Fruit fly (Drosophila melanogaster) whole organism, embryonic: Measurements from ENCODE around the gene Chd1.
A peak's percentile ranks its signal among the peaks of the same experiment; 100 is the strongest.

Experiments
- Adf1 ChIP-seq: fragments of 200-800 bp; sonication (Bioruptor generic); IDR thresholded peaks from 2 replicates; pipeline ENCODE4 v1.3.6; 2022; ENCODE audit warnings: missing biosample characterization, missing genetic modification characterization
- C15 ChIP-seq: fragments of 200-800 bp; sonication (Bioruptor generic); IDR thresholded peaks from 3 replicates; pipeline ENCODE4 v1.3.6; 2022; ENCODE audit warnings: missing biosample characterization, missing genetic modification characterization
- CG10321 ChIP-seq: fragments of 200-800 bp; sonication (Bioruptor generic); IDR thresholded peaks from 2 replicates; pipeline ENCODE4 v1.3.6; 2022; ENCODE audit warnings: missing biosample characterization, missing genetic modification characterization
- CG10543 ChIP-seq: fragments of 200-800 bp; sonication (Bioruptor generic); optimal IDR thresholded peaks from 3 replicates; lab custom pipeline; 2017; ENCODE audit warnings: missing biosample characterization, mild to moderate bottlenecking, missing genetic modification characterization, moderate library complexity
- CG10979 ChIP-seq: fragments of 200-800 bp; sonication (Bioruptor generic); optimal IDR thresholded peaks from 2 replicates; lab custom pipeline; 2018; ENCODE audit warnings: missing biosample characterization, mild to moderate bottlenecking, missing genetic modification characterization, moderate library complexity
- CG13424 ChIP-seq: fragments of 200-800 bp; sonication (Bioruptor generic); optimal IDR thresholded peaks from 2 replicates; lab custom pipeline; 2019; ENCODE audit warnings: missing biosample characterization, mild to moderate bottlenecking, missing genetic modification characterization, moderate library complexity
- CG15696 ChIP-seq: fragments of 200-800 bp; sonication (Bioruptor generic); optimal IDR thresholded peaks from 2 replicates; lab custom pipeline; 2019; ENCODE audit warnings: missing biosample characterization, mild to moderate bottlenecking, missing genetic modification characterization, moderate library complexity
- CG16779 ChIP-seq: fragments of 200-800 bp; sonication (Bioruptor generic); IDR thresholded peaks from 2 replicates; pipeline ENCODE4 v1.3.6; 2022; ENCODE audit warnings: missing biosample characterization, missing genetic modification characterization
- CG17359 ChIP-seq: fragments of 200-800 bp; sonication (Bioruptor generic); optimal IDR thresholded peaks from 3 replicates; lab custom pipeline; 2018; ENCODE audit warnings: missing biosample characterization, mild to moderate bottlenecking, missing genetic modification characterization, moderate library complexity
- CG1832 ChIP-seq: fragments of 200-800 bp; sonication (Bioruptor generic); optimal IDR thresholded peaks from 2 replicates; lab custom pipeline; 2017; ENCODE audit warnings: missing biosample characterization, mild to moderate bottlenecking, missing genetic modification characterization, inconsistent platforms
- CG2199 ChIP-seq: fragments of 200-800 bp; sonication (Bioruptor generic); IDR thresholded peaks from 3 replicates; pipeline ENCODE4 v1.3.6; 2022; ENCODE audit warnings: missing biosample characterization, missing genetic modification characterization
- CG31388 ChIP-seq: fragments of 200-800 bp; sonication (Bioruptor generic); optimal IDR thresholded peaks from 2 replicates; lab custom pipeline; 2016; ENCODE audit warnings: missing biosample characterization, missing genetic modification characterization
- CG34224 ChIP-seq: fragments of 200-800 bp; sonication (Bioruptor generic); IDR thresholded peaks from 3 replicates; pipeline ENCODE4 v1.3.6; 2022; ENCODE audit warnings: missing biosample characterization, missing genetic modification characterization; ENCODE audit not compliant: partially characterized antibody
- CG6272 ChIP-seq: fragments of 200-800 bp; sonication (Bioruptor generic); IDR thresholded peaks from 2 replicates; pipeline ENCODE4 v1.3.6; 2022; ENCODE audit warnings: missing biosample characterization, missing genetic modification characterization
- CG7786 ChIP-seq: fragments of 200-800 bp; sonication (Bioruptor generic); optimal IDR thresholded peaks from 2 replicates; lab custom pipeline; 2016; ENCODE audit warnings: missing biosample characterization, missing genetic modification characterization
- CG7839 ChIP-seq: fragments of 200-800 bp; sonication (Bioruptor generic); optimal IDR thresholded peaks from 3 replicates; lab custom pipeline; 2018; ENCODE audit warnings: missing biosample characterization, mild to moderate bottlenecking, missing genetic modification characterization, moderate library complexity
- CG8359 ChIP-seq: fragments of 200-800 bp; sonication (Bioruptor generic); optimal IDR thresholded peaks from 2 replicates; lab custom pipeline; 2017; ENCODE audit warnings: missing biosample characterization, mild to moderate bottlenecking, missing genetic modification characterization, borderline replicate concordance
- CG9437 ChIP-seq: fragments of 200-800 bp; sonication (Bioruptor generic); optimal IDR thresholded peaks from 2 replicates; lab custom pipeline; 2018; ENCODE audit warnings: missing biosample characterization, mild to moderate bottlenecking, missing genetic modification characterization
- Dek ChIP-seq: fragments of 200-800 bp; sonication (Bioruptor generic); optimal IDR thresholded peaks from 3 replicates; lab custom pipeline; 2019; ENCODE audit warnings: missing biosample characterization, mild to moderate bottlenecking, missing genetic modification characterization, moderate library complexity
- Ets97D ChIP-seq: fragments of 200-800 bp; sonication (Bioruptor generic); optimal IDR thresholded peaks from 3 replicates; lab custom pipeline; 2016; ENCODE audit warnings: missing biosample characterization, missing genetic modification characterization
- Fer2 ChIP-seq: fragments of 200-800 bp; sonication (Bioruptor generic); optimal IDR thresholded peaks from 2 replicates; lab custom pipeline; 2018; ENCODE audit warnings: missing biosample characterization, mild to moderate bottlenecking, missing genetic modification characterization, moderate library complexity
- Hey ChIP-seq: fragments of 200-800 bp; sonication (Bioruptor generic); optimal IDR thresholded peaks from 3 replicates; lab custom pipeline; 2018; ENCODE audit warnings: missing biosample characterization, mild to moderate bottlenecking, missing genetic modification characterization
- HmgD ChIP-seq: fragments of 200-800 bp; sonication (Bioruptor generic); optimal IDR thresholded peaks from 3 replicates; lab custom pipeline; 2016; ENCODE audit warnings: missing biosample characterization, missing genetic modification characterization
- Jarid2 ChIP-seq: fragments of 200-800 bp; sonication (Bioruptor generic); optimal IDR thresholded peaks from 3 replicates; lab custom pipeline; 2017; ENCODE audit warnings: mild to moderate bottlenecking, missing biosample characterization, missing genetic modification reagents, missing genetic modification characterization
- Lpt ChIP-seq: fragments of >200 bp; optimal IDR thresholded peaks from 2 replicates; lab custom pipeline; 2018; ENCODE audit warnings: missing biosample characterization, missing genetic modification characterization
- Max ChIP-seq: fragments of 200-800 bp; sonication (Bioruptor generic); optimal IDR thresholded peaks from 2 replicates; lab custom pipeline; 2016; ENCODE audit warnings: missing biosample characterization, mild to moderate bottlenecking, missing genetic modification characterization
- NC2α ChIP-seq: fragments of 200-800 bp; sonication (Bioruptor generic); optimal IDR thresholded peaks from 2 replicates; lab custom pipeline; 2016; ENCODE audit warnings: missing biosample characterization, missing genetic modification characterization
- NK7.1 ChIP-seq: fragments of 200-800 bp; sonication (Bioruptor generic); optimal IDR thresholded peaks from 3 replicates; lab custom pipeline; 2016; ENCODE audit warnings: missing biosample characterization, missing genetic modification characterization
- Ravus ChIP-seq: fragments of 200-800 bp; sonication (Bioruptor generic); IDR thresholded peaks from 2 replicates; pipeline ENCODE4 v1.3.6; 2022; ENCODE audit warnings: missing biosample characterization, missing genetic modification characterization
- Trl ChIP-seq, 3 experiments: fragments of >200 bp in 2 of 3; fragments of 200-800 bp in 1 of 3; sonication (Bioruptor generic) in 1 of 3; optimal IDR thresholded peaks; 2 replicates in 1 of 3; 3 replicates in 2 of 3; lab custom pipeline; 2016 to 2017; ENCODE audit warnings: missing biosample characterization in 1 of 3, missing genetic modification characterization in 1 of 3
- YL-1 ChIP-seq: fragments of 200-800 bp; sonication (Bioruptor generic); optimal IDR thresholded peaks from 3 replicates; lab custom pipeline; 2017; ENCODE audit warnings: missing biosample characterization, mild to moderate bottlenecking, missing genetic modification characterization
- cato ChIP-seq: fragments of 200-800 bp; sonication (Bioruptor generic); optimal IDR thresholded peaks from 2 replicates; lab custom pipeline; 2016; ENCODE audit warnings: missing biosample characterization, missing genetic modification characterization, borderline replicate concordance
- eyg ChIP-seq: fragments of 200-800 bp; sonication (Bioruptor generic); optimal IDR thresholded peaks from 3 replicates; lab custom pipeline; 2016; ENCODE audit warnings: missing biosample characterization, missing genetic modification characterization
- fd96Cb ChIP-seq: fragments of 200-800 bp; sonication (Bioruptor generic); optimal IDR thresholded peaks from 2 replicates; lab custom pipeline; 2018; ENCODE audit warnings: missing biosample characterization, mild to moderate bottlenecking, missing genetic modification characterization, moderate library complexity
- grau ChIP-seq: fragments of 200-800 bp; optimal IDR thresholded peaks from 3 replicates; lab custom pipeline; 2019; ENCODE audit warnings: missing biosample characterization, mild to moderate bottlenecking, missing genetic modification characterization, moderate library complexity
- hth ChIP-seq: fragments of >200 bp; optimal IDR thresholded peaks from 2 replicates; lab custom pipeline; 2017; ENCODE audit warnings: inconsistent platforms
- ind ChIP-seq: fragments of 200-800 bp; sonication (Bioruptor generic); optimal IDR thresholded peaks from 3 replicates; lab custom pipeline; 2016; ENCODE audit warnings: missing biosample characterization, missing genetic modification characterization
- ken ChIP-seq: fragments of 200-800 bp; sonication (Bioruptor generic); IDR thresholded peaks from 3 replicates; pipeline ENCODE4 v1.3.6; 2022; ENCODE audit warnings: missing biosample characterization, missing genetic modification characterization
- lab ChIP-seq: fragments of 200-800 bp; sonication (Bioruptor generic); optimal IDR thresholded peaks from 3 replicates; lab custom pipeline; 2017; ENCODE audit warnings: missing biosample characterization, missing genetic modification characterization, mild to moderate bottlenecking, moderate library complexity, missing genetic modification reagents
- lilli ChIP-seq: fragments of 200-800 bp; sonication (Bioruptor generic); optimal IDR thresholded peaks from 3 replicates; lab custom pipeline; 2016; ENCODE audit warnings: missing biosample characterization, missing genetic modification characterization
- onecut ChIP-seq: fragments of 200-800 bp; sonication (Bioruptor generic); IDR thresholded peaks from 2 replicates; pipeline ENCODE4 v1.3.6; 2022; ENCODE audit warnings: missing biosample characterization, missing genetic modification characterization
- org-1 ChIP-seq: fragments of 200-800 bp; sonication (Bioruptor generic); optimal IDR thresholded peaks from 2 replicates; lab custom pipeline; 2017; ENCODE audit warnings: missing biosample characterization, missing genetic modification characterization
- pfk ChIP-seq: fragments of 200-800 bp; sonication (Bioruptor generic); optimal IDR thresholded peaks from 2 replicates; lab custom pipeline; 2018; ENCODE audit warnings: missing biosample characterization, mild to moderate bottlenecking, missing genetic modification characterization, moderate library complexity
- sc ChIP-seq, 3 experiments: fragments of >200 bp in 2 of 3; fragments of 200-800 bp in 1 of 3; sonication (Bioruptor generic) in 1 of 3; optimal IDR thresholded peaks; 2 replicates in 2 of 3; 3 replicates in 1 of 3; lab custom pipeline; 2017; ENCODE audit warnings: mild to moderate bottlenecking in 1 of 3, missing biosample characterization in 1 of 3, missing genetic modification characterization in 1 of 3, missing genetic modification reagents in 1 of 3
- scrt ChIP-seq: fragments of 200-800 bp; sonication (Bioruptor generic); optimal IDR thresholded peaks from 2 replicates; lab custom pipeline; 2018; ENCODE audit warnings: missing biosample characterization, mild to moderate bottlenecking, missing genetic modification characterization, moderate library complexity
- seq ChIP-seq: fragments of 200-800 bp; sonication (Bioruptor generic); IDR thresholded peaks from 2 replicates; pipeline ENCODE4 v1.3.6; 2022; ENCODE audit warnings: missing biosample characterization, missing genetic modification characterization
- shn ChIP-seq: fragments of 200-800 bp; sonication (Bioruptor generic); optimal IDR thresholded peaks from 3 replicates; lab custom pipeline; 2016; ENCODE audit warnings: missing biosample characterization, missing genetic modification characterization
- sisA ChIP-seq: fragments of 200-800 bp; sonication (Bioruptor generic); IDR thresholded peaks from 2 replicates; pipeline ENCODE4 v1.3.6; 2022; ENCODE audit warnings: missing biosample characterization, missing genetic modification characterization
- tin ChIP-seq: fragments of 200-800 bp; sonication (Bioruptor generic); optimal IDR thresholded peaks from 3 replicates; lab custom pipeline; 2016; ENCODE audit warnings: missing biosample characterization, missing genetic modification characterization
- tup ChIP-seq: fragments of 200-800 bp; sonication (Bioruptor generic); optimal IDR thresholded peaks from 2 replicates; lab custom pipeline; 2016; ENCODE audit warnings: missing biosample characterization, mild to moderate bottlenecking, missing genetic modification characterization, moderate library complexity
- tx ChIP-seq: fragments of 200-800 bp; sonication (Bioruptor generic); optimal IDR thresholded peaks from 2 replicates; lab custom pipeline; 2016; ENCODE audit warnings: missing biosample characterization, missing genetic modification characterization

The Chd1 gene

DNA sequence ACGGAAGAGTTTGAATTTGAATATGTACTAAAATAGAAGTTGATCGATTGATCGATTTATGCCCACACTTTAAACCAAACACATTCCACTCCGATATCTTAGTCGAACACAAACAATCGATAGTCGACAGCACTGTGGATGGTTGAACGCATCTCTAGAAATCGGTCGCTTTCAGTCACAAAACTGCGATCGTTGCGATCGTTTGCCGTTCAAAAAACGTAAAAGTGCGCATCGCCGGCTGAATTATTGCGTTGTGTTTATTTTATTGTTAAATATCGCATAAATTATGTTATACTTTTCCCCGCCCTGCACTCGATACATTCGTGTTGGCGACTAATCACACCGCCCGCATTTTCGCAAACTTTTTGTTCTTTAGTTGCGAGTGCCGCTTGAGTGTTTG lies 11.6 kb upstream of the Chd1 start, which contains the start of gene Ccdc85 (continued):
- no peak for TF ChIP-seq sisA (GFP tag; lab: Robert Waterston, UW)
- TF ChIP-seq CG10321 (GFP tag; lab: Robert Waterston, UW), result no peak
- no peak for TF ChIP-seq CG31388 (GFP tag; lab: Kevin White, UChicago)
- no peak for TF ChIP-seq CG7839 (tag; lab: Kevin White, UChicago)
- TF ChIP-seq CG17359 (tag; lab: Kevin White, UChicago), result no peak
- no peak for TF ChIP-seq CG8359
- TF ChIP-seq CG13424 (tag; lab: Kevin White, UChicago), result peak; percentile 14
- no peak for TF ChIP-seq CG9437 (GFP tag; lab: Kevin White, UChicago)
- TF ChIP-seq lab, result no peak
- no peak for TF ChIP-seq ken (GFP tag; lab: Robert Waterston, UW)
- TF ChIP-seq CG10543 (GFP tag; lab: Kevin White, UChicago), result no peak
- no peak for TF ChIP-seq Ravus (GFP tag; lab: Robert Waterston, UW)
- TF ChIP-seq C15 (GFP tag; lab: Robert Waterston, UW), result no peak
- no peak for TF ChIP-seq seq (GFP tag; lab: Robert Waterston, UW)
- no peak for TF ChIP-seq sc (optimal IDR thresholded peaks at IDR 0.05; lab: Kevin White, UChicago)
- TF ChIP-seq sc (GFP tag; optimal IDR thresholded peaks at IDR 0.05; lab: Kevin White, UChicago), result no peak
- TF ChIP-seq CG7786 (GFP tag; lab: Kevin White, UChicago), result no peak
- peak; percentile 32 for TF ChIP-seq CG10979
- TF ChIP-seq CG1832 (GFP tag; lab: Kevin White, UChicago), result no peak
- TF ChIP-seq fd96Cb (tag; lab: Kevin White, UChicago), result no peak
- TF ChIP-seq Lpt (GFP tag; lab: Kevin White, UChicago), result no peak
- peak; percentile 22 for TF ChIP-seq lilli
- no peak for TF ChIP-seq Hey (tag; lab: Kevin White, UChicago)
- no peak for TF ChIP-seq ind (GFP tag; lab: Kevin White, UChicago)
- peak; percentile 17 for TF ChIP-seq grau (tag; lab: Kevin White, UChicago)
- TF ChIP-seq Adf1 (GFP tag; lab: Robert Waterston, UW), result no peak
- peak; percentile 58 for TF ChIP-seq Ets97D
- TF ChIP-seq CG34224 (GFP tag; lab: Robert Waterston, UW), result peak; percentile 97
- TF ChIP-seq Dek (tag; lab: Kevin White, UChicago), result no peak
- TF ChIP-seq shn (GFP tag; lab: Kevin White, UChicago), result no peak
- no peak for TF ChIP-seq hth
- TF ChIP-seq cato (GFP tag; lab: Kevin White, UChicago), result no peak
- no peak for TF ChIP-seq Fer2 (tag; lab: Kevin White, UChicago)
- no peak for TF ChIP-seq Max (GFP tag; lab: Kevin White, UChicago)
- TF ChIP-seq HmgD (GFP tag; lab: Kevin White, UChicago), result no peak
- no peak for TF ChIP-seq tx (GFP tag; lab: Kevin White, UChicago)
- no peak for TF ChIP-seq pfk (GFP tag; lab: Kevin White, UChicago)
- TF ChIP-seq CG15696 (tag; lab: Kevin White, UChicago), result no peak
- no peak for TF ChIP-seq Trl (optimal IDR thresholded peaks at IDR 0.05; lab: Kevin White, UChicago)
- TF ChIP-seq Trl (GFP tag; optimal IDR thresholded peaks at IDR 0.05; lab: Kevin White, UChicago), result no peak
- no peak for TF ChIP-seq tup (GFP tag; lab: Kevin White, UChicago)
- TF ChIP-seq tin (GFP tag; lab: Kevin White, UChicago), result no peak
- peak; percentile 94 for TF ChIP-seq Jarid2 (GFP tag; lab: Kevin White, UChicago)
- TF ChIP-seq NC2α (GFP tag; lab: Kevin White, UChicago), result no peak
- TF ChIP-seq CG16779 (GFP tag; lab: Robert Waterston, UW), result peak; percentile 64; the same call in 1 of the 2 replicates
- peak; percentile 10; the same call in 1 of the 2 replicates for TF ChIP-seq onecut (GFP tag; lab: Robert Waterston, UW)
- TF ChIP-seq scrt (GFP tag; lab: Kevin White, UChicago), result no peak
- TF ChIP-seq CG2199 (GFP tag; lab: Robert Waterston, UW), result 0 out of 3 replicates have a peak, but pooled peaks have one; percentile 10
- TF ChIP-seq org-1 (GFP tag; lab: Kevin White, UChicago), result no peak
- TF ChIP-seq eyg (GFP tag; lab: Kevin White, UChicago), result no peak
- TF ChIP-seq YL-1, result peak; percentile 28
- no peak for TF ChIP-seq CG6272 (GFP tag; lab: Robert Waterston, UW)
- no peak for TF ChIP-seq NK7.1
